Worm (Caenorhabditis elegans) whole organism, L3 larva: ENCODE measurements around the gene F31F7.2.

Source experiments
- ZK546.5 ChIP-seq: sonication (generic microtip); optimal IDR thresholded peaks from 2 replicates; lab custom pipeline; 2017; ENCODE audit warnings: missing biosample characterization, missing genetic modification characterization
- daf-12 ChIP-seq: fragments of 150-350 bp; optimal IDR thresholded peaks from 2 replicates; lab custom pipeline; 2014; ENCODE audit warnings: missing biosample characterization, missing genetic modification reagents, missing genetic modification characterization
- fkh-10 ChIP-seq: sonication (generic microtip); optimal IDR thresholded peaks from 2 replicates; lab custom pipeline; 2017; ENCODE audit warnings: missing biosample characterization, missing genetic modification reagents, missing genetic modification characterization
- jun-1 ChIP-seq: fragments of 150-350 bp; optimal IDR thresholded peaks from 2 replicates; lab custom pipeline; 2014; ENCODE audit warnings: missing biosample characterization, missing genetic modification reagents, missing genetic modification characterization
- nhr-237 ChIP-seq: fragments of 150-350 bp; optimal IDR thresholded peaks from 2 replicates; lab custom pipeline; 2014; ENCODE audit warnings: missing biosample characterization, missing genetic modification characterization
- nhr-77 ChIP-seq: fragments of 150-350 bp; optimal IDR thresholded peaks from 2 replicates; lab custom pipeline; 2014; ENCODE audit warnings: missing biosample characterization, missing genetic modification characterization
- pha-4 ChIP-seq: fragments of 150-350 bp; optimal IDR thresholded peaks from 2 replicates; lab custom pipeline; 2014; ENCODE audit warnings: missing biosample characterization, missing genetic modification reagents, missing genetic modification characterization
- unc-62 ChIP-seq: fragments of 150-350 bp; sonication (generic microtip); optimal IDR thresholded peaks from 4 replicates; lab custom pipeline; 2014; ENCODE audit warnings: missing biosample characterization, missing genetic modification reagents, missing genetic modification characterization

ce11 chrV:6270552-6270951 is at the start of gene F31F7.2:
- no peak for TF ChIP-seq nhr-237
- TF ChIP-seq nhr-77 (tag; lab: Kevin White, UChicago) = no peak
- no peak for TF ChIP-seq daf-12 (tag; lab: Kevin White, UChicago)
- no peak for TF ChIP-seq jun-1 (tag; lab: Kevin White, UChicago)
- no peak for TF ChIP-seq ZK546.5 (tag; lab: Kevin White, UChicago)
- no peak for TF ChIP-seq pha-4 (tag; lab: Kevin White, UChicago)
- TF ChIP-seq fkh-10 (GFP tag; lab: Kevin White, UChicago) = no peak
- TF ChIP-seq unc-62 (GFP tag; lab: Kevin White, UChicago) = no peak
